Worm (Caenorhabditis elegans) whole organism, early embryonic: ENCODE data around the gene lpr-4.

ENCODE experiments used
- ama-1 ChIP-seq: fragments of 150-350 bp; optimal IDR thresholded peaks from 2 replicates; lab custom pipeline; 2014
- ceh-36 ChIP-seq: sonication (generic microtip); optimal IDR thresholded peaks from 2 replicates; lab custom pipeline; 2016; ENCODE audit warnings: missing genetic modification characterization, inconsistent platforms, missing compliant biosample characterization
- sea-1 ChIP-seq: fragments of 200-800 bp; sonication (Bioruptor generic); conservative IDR thresholded peaks from 2 replicates; pipeline ENCODE4 v1.3.6; 2022; ENCODE audit warnings: missing genetic modification characterization, missing compliant biosample characterization
- tbx-37 ChIP-seq: fragments of 200-800 bp; sonication (Bioruptor generic); conservative IDR thresholded peaks from 2 replicates; pipeline ENCODE4 v1.3.6; 2022; ENCODE audit warnings: missing genetic modification reagents, missing genetic modification characterization, missing compliant biosample characterization
- tra-4 ChIP-seq: sonication (generic microtip); optimal IDR thresholded peaks from 2 replicates; lab custom pipeline; 2017; ENCODE audit warnings: missing genetic modification characterization, missing compliant biosample characterization

DNA sequence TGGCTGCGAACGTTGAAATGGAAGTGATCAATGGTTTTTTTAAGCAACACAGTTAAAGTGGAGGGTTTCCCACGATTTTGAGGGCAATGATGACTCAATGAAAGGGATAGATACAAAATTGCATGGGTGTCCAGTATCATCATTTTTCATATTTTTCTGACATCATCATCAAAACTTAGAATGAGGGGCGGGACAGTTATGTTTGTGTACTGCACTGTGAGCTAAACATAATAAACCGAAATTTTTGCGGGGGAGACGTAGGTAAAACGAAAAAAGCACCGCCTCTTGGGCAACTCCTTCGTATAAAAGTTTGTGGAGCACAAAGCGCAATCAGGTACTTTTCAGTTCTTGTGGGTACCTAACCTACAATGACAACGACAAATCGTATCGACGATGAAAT is 11.3 kb upstream of the lpr-4 start, which contains the start of gene C09F12.2:
- TF ChIP-seq ama-1 (lab: Kevin White, UChicago) (no peak), sea-1 (GFP tag; lab: Robert Waterston, UW) (no peak), tbx-37 (GFP tag; lab: Robert Waterston, UW) (no peak), ceh-36 (no peak), tra-4 (no peak)
